Fruit fly (Drosophila melanogaster) whole organism, embryonic: ENCODE results near the gene CG8312.

Experiments used
- Antp ChIP-seq: fragments of 200-800 bp; sonication (Bioruptor generic); optimal IDR thresholded peaks from 3 replicates; lab custom pipeline; 2016; ENCODE audit warnings: missing biosample characterization, missing genetic modification characterization
- Awh ChIP-seq: fragments of 200-800 bp; sonication (Bioruptor generic); IDR thresholded peaks from 2 replicates; pipeline ENCODE4, ENCODE4 v1.3.6; 2022; ENCODE audit warnings: missing biosample characterization, missing genetic modification characterization
- BEAF-32 ChIP-seq: fragments of 200-800 bp; sonication (Bioruptor generic); optimal IDR thresholded peaks from 3 replicates; lab custom pipeline; 2017; ENCODE audit warnings: missing biosample characterization, missing genetic modification characterization, mild to moderate bottlenecking, moderate library complexity, missing genetic modification reagents
- CG11723 ChIP-seq: fragments of 200-800 bp; sonication (Bioruptor generic); optimal IDR thresholded peaks from 2 replicates; lab custom pipeline; 2017; ENCODE audit warnings: missing biosample characterization, mild to moderate bottlenecking, missing genetic modification characterization
- CG12299 ChIP-seq: fragments of 200-800 bp; sonication (Bioruptor generic); optimal IDR thresholded peaks from 2 replicates; lab custom pipeline; 2018; ENCODE audit warnings: missing biosample characterization, mild to moderate bottlenecking, missing genetic modification characterization
- CG13123 ChIP-seq: fragments of 200-800 bp; sonication (Bioruptor generic); optimal IDR thresholded peaks from 2 replicates; lab custom pipeline; 2016; ENCODE audit warnings: missing biosample characterization, missing genetic modification characterization
- CG14965 ChIP-seq: fragments of 200-800 bp; sonication (Bioruptor generic); optimal IDR thresholded peaks from 2 replicates; lab custom pipeline; 2016; ENCODE audit warnings: missing biosample characterization, missing genetic modification characterization, borderline replicate concordance
- CG15073 ChIP-seq: fragments of 200-800 bp; sonication (Bioruptor generic); optimal IDR thresholded peaks from 2 replicates; lab custom pipeline; 2016; ENCODE audit warnings: missing biosample characterization, missing genetic modification characterization
- CG15514 ChIP-seq: fragments of 200-800 bp; sonication (Bioruptor generic); optimal IDR thresholded peaks from 3 replicates; lab custom pipeline; 2017; ENCODE audit warnings: missing biosample characterization, missing genetic modification characterization, mild to moderate bottlenecking, moderate library complexity, missing genetic modification reagents
- CG15601 ChIP-seq: fragments of 200-800 bp; sonication (Bioruptor generic); optimal IDR thresholded peaks from 3 replicates; lab custom pipeline; 2019; ENCODE audit warnings: missing biosample characterization, mild to moderate bottlenecking, missing genetic modification characterization, moderate library complexity
- CG2712 ChIP-seq: fragments of 200-800 bp; optimal IDR thresholded peaks from 3 replicates; lab custom pipeline; 2019; ENCODE audit warnings: missing biosample characterization, mild to moderate bottlenecking, missing genetic modification characterization, moderate library complexity
- CG2889 ChIP-seq: fragments of 200-800 bp; sonication (Bioruptor generic); IDR thresholded peaks from 3 replicates; pipeline ENCODE4 v1.3.6; 2022; ENCODE audit warnings: missing biosample characterization, missing genetic modification characterization
- CG30431 ChIP-seq: fragments of 200-800 bp; sonication (Bioruptor generic); optimal IDR thresholded peaks from 2 replicates; lab custom pipeline; 2017; ENCODE audit warnings: missing biosample characterization, missing genetic modification characterization
- CG32532 ChIP-seq: fragments of 200-800 bp; sonication (Bioruptor generic); IDR thresholded peaks from 2 replicates; pipeline ENCODE4 v1.3.6; 2022; ENCODE audit warnings: missing biosample characterization, missing genetic modification characterization
- CG34376 ChIP-seq: fragments of 200-800 bp; sonication (Bioruptor generic); optimal IDR thresholded peaks from 2 replicates; lab custom pipeline; 2018; ENCODE audit warnings: missing biosample characterization, mild to moderate bottlenecking, missing genetic modification characterization
- CG42726 ChIP-seq: fragments of 200-800 bp; sonication (Bioruptor generic); IDR thresholded peaks from 2 replicates; pipeline ENCODE4 v1.3.6; 2022; ENCODE audit warnings: missing biosample characterization, missing genetic modification characterization; ENCODE audit not compliant: partially characterized antibody
- CG6683 ChIP-seq: fragments of 200-800 bp; sonication (Bioruptor generic); optimal IDR thresholded peaks from 2 replicates; lab custom pipeline; 2017; ENCODE audit warnings: missing biosample characterization, mild to moderate bottlenecking, missing genetic modification characterization, missing genetic modification reagents
- CG6765 ChIP-seq: fragments of 200-800 bp; sonication (Bioruptor generic); optimal IDR thresholded peaks from 3 replicates; lab custom pipeline; 2017; ENCODE audit warnings: missing biosample characterization, mild to moderate bottlenecking, missing genetic modification characterization
- CG9932 ChIP-seq: fragments of 200-800 bp; sonication (Bioruptor generic); IDR thresholded peaks from 2 replicates; pipeline ENCODE4 v1.3.6; 2022; ENCODE audit warnings: missing biosample characterization, missing genetic modification characterization
- CoRest ChIP-seq: fragments of 200-800 bp; sonication (Bioruptor generic); optimal IDR thresholded peaks from 3 replicates; lab custom pipeline; 2018; ENCODE audit warnings: missing biosample characterization, mild to moderate bottlenecking, missing genetic modification characterization, moderate library complexity
- D ChIP-seq, 2 experiments: fragments of 200-800 bp in 1 of 2; fragments of >200 bp in 1 of 2; sonication (Bioruptor generic) in 1 of 2; optimal IDR thresholded peaks; 2 replicates in 1 of 2; 3 replicates in 1 of 2; lab custom pipeline; 2017; ENCODE audit warnings: mild to moderate bottlenecking in 1 of 2, missing biosample characterization in 1 of 2, missing genetic modification characterization in 1 of 2, missing genetic modification reagents in 1 of 2
- D19B ChIP-seq: fragments of 200-800 bp; sonication (Bioruptor generic); optimal IDR thresholded peaks from 2 replicates; lab custom pipeline; 2017; ENCODE audit warnings: missing biosample characterization, mild to moderate bottlenecking, missing genetic modification characterization
- E2f2 ChIP-seq: fragments of 200-800 bp; sonication (Bioruptor generic); IDR thresholded peaks from 2 replicates; pipeline ENCODE4 v1.3.6; 2022; ENCODE audit warnings: missing biosample characterization, missing genetic modification characterization
- Eip74EF ChIP-seq, 2 experiments: fragments of 200-800 bp in 1 of 2; fragments of >200 bp in 1 of 2; sonication (Bioruptor generic) in 1 of 2; optimal IDR thresholded peaks; 2 replicates each; lab custom pipeline; 2017 to 2019; ENCODE audit warnings: missing biosample characterization in 2 of 2, missing genetic modification characterization in 2 of 2, mild to moderate bottlenecking in 1 of 2, moderate library complexity in 1 of 2
- Lpt ChIP-seq: fragments of >200 bp; optimal IDR thresholded peaks from 2 replicates; lab custom pipeline; 2018; ENCODE audit warnings: missing biosample characterization, missing genetic modification characterization
- MBD-R2 ChIP-seq: fragments of 200-800 bp; sonication (Bioruptor generic); IDR thresholded peaks from 2 replicates; pipeline ENCODE4 v1.3.6; 2022; ENCODE audit warnings: missing biosample characterization, missing genetic modification characterization
- Sry-δ ChIP-seq: fragments of 200-800 bp; sonication (Bioruptor generic); optimal IDR thresholded peaks from 2 replicates; lab custom pipeline; 2016; ENCODE audit warnings: missing biosample characterization, missing genetic modification characterization
- btn ChIP-seq: fragments of 200-800 bp; sonication (Bioruptor generic); optimal IDR thresholded peaks from 2 replicates; lab custom pipeline; 2016; ENCODE audit warnings: missing biosample characterization, missing genetic modification characterization
- caup ChIP-seq: fragments of 200-800 bp; sonication (Bioruptor generic); optimal IDR thresholded peaks from 3 replicates; lab custom pipeline; 2017; ENCODE audit warnings: missing biosample characterization, mild to moderate bottlenecking, missing genetic modification characterization, moderate library complexity; ENCODE audit not compliant: severe bottlenecking
- crp ChIP-seq, 2 experiments: fragments of 200-800 bp; sonication (Bioruptor generic); optimal IDR thresholded peaks; 2 replicates in 1 of 2; 3 replicates in 1 of 2; lab custom pipeline; 2017; ENCODE audit warnings: missing biosample characterization in 2 of 2, missing genetic modification characterization in 2 of 2, mild to moderate bottlenecking in 1 of 2, moderate library complexity in 1 of 2
- dmrt11E ChIP-seq: fragments of 200-800 bp; sonication (Bioruptor generic); optimal IDR thresholded peaks from 3 replicates; lab custom pipeline; 2018; ENCODE audit warnings: missing biosample characterization, mild to moderate bottlenecking, missing genetic modification characterization, moderate library complexity
- emc ChIP-seq: fragments of 200-800 bp; sonication (Bioruptor generic); optimal IDR thresholded peaks from 2 replicates; lab custom pipeline; 2016; ENCODE audit warnings: missing biosample characterization, missing genetic modification characterization
- en ChIP-seq: fragments of 200-800 bp; sonication (Bioruptor generic); optimal IDR thresholded peaks from 2 replicates; lab custom pipeline; 2016; ENCODE audit warnings: missing biosample characterization, missing genetic modification characterization
- fd96Cb ChIP-seq: fragments of 200-800 bp; sonication (Bioruptor generic); optimal IDR thresholded peaks from 2 replicates; lab custom pipeline; 2018; ENCODE audit warnings: missing biosample characterization, mild to moderate bottlenecking, missing genetic modification characterization, moderate library complexity
- fu2 ChIP-seq: fragments of 200-800 bp; sonication (Bioruptor generic); optimal IDR thresholded peaks from 2 replicates; lab custom pipeline; 2016; ENCODE audit warnings: missing biosample characterization, missing genetic modification characterization
- gcm2 ChIP-seq: fragments of 200-800 bp; sonication (Bioruptor generic); optimal IDR thresholded peaks from 2 replicates; lab custom pipeline; 2016; ENCODE audit warnings: missing biosample characterization, missing genetic modification characterization
- gt ChIP-seq: fragments of 200-800 bp; sonication (Bioruptor generic); IDR thresholded peaks from 2 replicates; pipeline ENCODE4 v1.3.6; 2022; ENCODE audit warnings: missing biosample characterization, missing genetic modification characterization
- oc ChIP-seq: fragments of 200-800 bp; sonication (Bioruptor generic); optimal IDR thresholded peaks from 2 replicates; lab custom pipeline; 2018; ENCODE audit warnings: missing biosample characterization, mild to moderate bottlenecking, missing genetic modification characterization, moderate library complexity
- pan ChIP-seq, 4 experiments: fragments of >200 bp in 3 of 4; fragments of 200-800 bp in 1 of 4; sonication (Bioruptor generic) in 1 of 4; optimal IDR thresholded peaks in 3 of 4; IDR thresholded peaks in 1 of 4; 2 replicates each; pipeline versions ENCODE4 v1.3.6 to Lab custom; 2017 to 2022; ENCODE audit warnings: missing biosample characterization in 2 of 4, missing genetic modification characterization in 2 of 4, mixed read lengths in 1 of 4
- pita ChIP-seq: fragments of 200-800 bp; sonication (Bioruptor generic); optimal IDR thresholded peaks from 2 replicates; lab custom pipeline; 2017; ENCODE audit warnings: missing biosample characterization, mild to moderate bottlenecking, missing genetic modification characterization
- repo ChIP-seq: fragments of 200-800 bp; sonication (Bioruptor generic); optimal IDR thresholded peaks from 2 replicates; lab custom pipeline; 2016; ENCODE audit warnings: missing biosample characterization, missing genetic modification characterization
- scrt ChIP-seq: fragments of 200-800 bp; sonication (Bioruptor generic); optimal IDR thresholded peaks from 2 replicates; lab custom pipeline; 2018; ENCODE audit warnings: missing biosample characterization, mild to moderate bottlenecking, missing genetic modification characterization, moderate library complexity
- slou ChIP-seq: fragments of 200-800 bp; sonication (Bioruptor generic); optimal IDR thresholded peaks from 3 replicates; lab custom pipeline; 2016; ENCODE audit warnings: missing biosample characterization, missing genetic modification characterization
- tio ChIP-seq: fragments of 200-800 bp; sonication (Bioruptor generic); optimal IDR thresholded peaks from 2 replicates; lab custom pipeline; 2017; ENCODE audit warnings: missing biosample characterization, missing genetic modification characterization, inconsistent platforms
- tll ChIP-seq, 2 experiments: fragments of 200-800 bp in 1 of 2; fragments of >200 bp in 1 of 2; sonication (Bioruptor generic) in 1 of 2; optimal IDR thresholded peaks; 2 replicates each; lab custom pipeline; 2017 to 2019; ENCODE audit warnings: missing biosample characterization in 2 of 2, missing genetic modification characterization in 2 of 2, mild to moderate bottlenecking in 1 of 2, moderate library complexity in 1 of 2
- tx ChIP-seq: fragments of 200-800 bp; sonication (Bioruptor generic); optimal IDR thresholded peaks from 2 replicates; lab custom pipeline; 2016; ENCODE audit warnings: missing biosample characterization, missing genetic modification characterization
- unc-4 ChIP-seq: fragments of 200-800 bp; sonication (Bioruptor generic); IDR thresholded peaks from 2 replicates; pipeline ENCODE4 v1.3.6; 2022; ENCODE audit warnings: missing biosample characterization, missing genetic modification characterization; ENCODE audit not compliant: partially characterized antibody
- usp ChIP-seq: fragments of >200 bp; optimal IDR thresholded peaks from 2 replicates; lab custom pipeline; 2017; ENCODE audit warnings: missing biosample characterization, missing genetic modification characterization

The CG8312 gene

DNA sequence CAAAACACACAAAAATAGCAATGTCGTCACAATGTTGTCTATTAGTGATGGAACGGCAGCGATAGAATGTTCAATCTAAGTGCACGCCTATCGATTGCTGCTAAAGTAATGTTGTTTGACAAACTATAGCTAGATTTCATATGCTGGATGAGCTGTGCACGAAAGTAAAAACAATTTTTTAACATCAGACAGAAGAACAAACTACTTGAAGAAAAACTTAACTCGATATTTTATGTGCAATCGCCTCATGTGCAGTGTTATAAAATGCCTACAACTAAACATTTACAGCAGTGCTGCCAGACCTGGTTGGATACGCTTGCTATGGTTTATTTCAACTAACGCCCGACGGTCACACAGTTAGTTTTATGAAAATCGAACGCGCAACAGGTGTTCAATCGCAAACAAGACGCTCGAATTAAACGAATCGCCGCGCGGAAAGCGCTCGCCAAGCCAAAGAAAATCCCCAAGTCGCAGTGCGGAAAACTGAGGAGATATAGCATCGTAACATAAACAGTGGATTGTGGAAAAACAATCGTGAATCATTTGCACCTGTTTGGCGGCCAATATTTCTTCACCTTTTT, at the start of gene CG8312, which contains the start of gene bocks (continued):
- TF ChIP-seq CG14965 (GFP tag; lab: Kevin White, UChicago) = no peak
- peak; percentile 82 for TF ChIP-seq CG15601 (tag; lab: Kevin White, UChicago)
- TF ChIP-seq btn (GFP tag; lab: Kevin White, UChicago) = no peak
- no peak for TF ChIP-seq D19B
- TF ChIP-seq repo (GFP tag; lab: Kevin White, UChicago) = peak; percentile 46
- TF ChIP-seq CG2889 (GFP tag; lab: Robert Waterston, UW) = no peak
- no peak for TF ChIP-seq CG15073 (GFP tag; lab: Kevin White, UChicago)
- TF ChIP-seq dmrt11E (tag; lab: Kevin White, UChicago) = peak; percentile 16
- TF ChIP-seq oc (tag; lab: Kevin White, UChicago) = no peak
- TF ChIP-seq CG12299 (tag; lab: Kevin White, UChicago) = peak; percentile 21
- TF ChIP-seq pita (GFP tag; lab: Kevin White, UChicago) = no peak
- TF ChIP-seq CG34376 (GFP tag; lab: Kevin White, UChicago) = peak; percentile 52
- TF ChIP-seq usp (GFP tag; lab: Kevin White, UChicago) = no peak
- peak; percentile 47 for TF ChIP-seq CoRest (tag; lab: Kevin White, UChicago)
- TF ChIP-seq CG13123 (GFP tag; lab: Kevin White, UChicago) = peak; percentile 5
- peak; percentile 54 for TF ChIP-seq CG2712
- TF ChIP-seq Antp (GFP tag; lab: Kevin White, UChicago) = peak; percentile 62
- TF ChIP-seq Eip74EF (GFP tag; optimal IDR thresholded peaks at IDR 0.05; lab: Kevin White, UChicago) = no peak
- no peak for TF ChIP-seq CG32532 (GFP tag; lab: Robert Waterston, UW)
- TF ChIP-seq pan (optimal IDR thresholded peaks at IDR 0.05; lab: Kevin White, UChicago) = no peak
- TF ChIP-seq pan (GFP tag; optimal IDR thresholded peaks at IDR 0.05 in 1 of 2, IDR thresholded peaks at IDR 0.05 in 1 of 2) = no peak
- no peak for TF ChIP-seq en (GFP tag; lab: Kevin White, UChicago)
- TF ChIP-seq fd96Cb (tag; lab: Kevin White, UChicago) = no peak
- TF ChIP-seq CG42726 (GFP tag; lab: Robert Waterston, UW) = no peak
- TF ChIP-seq CG11723 (GFP tag; lab: Kevin White, UChicago) = no peak
- peak; percentile 96 for TF ChIP-seq BEAF-32 (GFP tag; lab: Kevin White, UChicago)
- no peak for TF ChIP-seq CG9932 (GFP tag; lab: Robert Waterston, UW)
- peak; percentile 99 for TF ChIP-seq Sry-δ (GFP tag; lab: Kevin White, UChicago)
- TF ChIP-seq tx (GFP tag; lab: Kevin White, UChicago) = peak; percentile 38
- TF ChIP-seq slou = no peak
- peak; percentile 13 for TF ChIP-seq fu2 (GFP tag; lab: Kevin White, UChicago)
- TF ChIP-seq MBD-R2 (GFP tag; lab: Robert Waterston, UW) = no peak
- no peak for TF ChIP-seq CG6683 (GFP tag; lab: Kevin White, UChicago)
- TF ChIP-seq E2f2 (GFP tag; lab: Robert Waterston, UW) = no peak
- no peak for TF ChIP-seq emc
- no peak for TF ChIP-seq Lpt
- TF ChIP-seq tio (GFP tag; lab: Kevin White, UChicago) = no peak
- TF ChIP-seq scrt (GFP tag; lab: Kevin White, UChicago) = peak; percentile 94
- TF ChIP-seq gt = no peak
- peak; percentile 64 for TF ChIP-seq caup
- no peak for TF ChIP-seq CG30431 (GFP tag; lab: Kevin White, UChicago)
- peak; percentile 80 for TF ChIP-seq CG15514 (GFP tag; lab: Kevin White, UChicago)
- no peak for TF ChIP-seq tll (GFP tag; optimal IDR thresholded peaks at IDR 0.05; lab: Kevin White, UChicago)
- TF ChIP-seq unc-4 (GFP tag; lab: Robert Waterston, UW) = no peak
- no peak for TF ChIP-seq gcm2 (GFP tag; lab: Kevin White, UChicago)
- TF ChIP-seq crp (GFP tag; optimal IDR thresholded peaks at IDR 0.05; lab: Kevin White, UChicago) = peak in 1 of 2 experiments; percentile 66
- peak; percentile 64 for TF ChIP-seq D (optimal IDR thresholded peaks at IDR 0.05; lab: Kevin White, UChicago)
- no peak for TF ChIP-seq D (GFP tag; optimal IDR thresholded peaks at IDR 0.05; lab: Kevin White, UChicago)
- no peak for TF ChIP-seq Awh (GFP tag; lab: Robert Waterston, UW)
- TF ChIP-seq CG6765 = no peak
